Fruit fly (Drosophila melanogaster): ENCODE results near the gene CG5149.

Gene CG5149

dm6 chr2L:7420305-7421287 lies 32.5 kb upstream of the CG5149 start (continued):
- TF ChIP-seq PHDP (tag; optimal IDR thresholded peaks at IDR 0.05) (peak; percentile 73), dmrt99B (tag; optimal IDR thresholded peaks at IDR 0.05) (peak; percentile 56), Oli (tag; optimal IDR thresholded peaks at IDR 0.05) (peak; percentile 50), CG15269 (tag; optimal IDR thresholded peaks at IDR 0.05) (peak; percentile 69), CG16815 (GFP tag; optimal IDR thresholded peaks at IDR 0.05) (no peak), Hey (tag; optimal IDR thresholded peaks at IDR 0.05) (no peak), CG12769 (tag; optimal IDR thresholded peaks at IDR 0.05) (peak; percentile 86), dysf (GFP tag; IDR thresholded peaks at IDR 0.05) (peak; percentile 84), CG11398 (GFP tag; optimal IDR thresholded peaks at IDR 0.05) (peak; percentile 13), Chrac-16 (GFP tag; optimal IDR thresholded peaks at IDR 0.05) (peak; percentile 63), CG9797 (GFP tag; optimal IDR thresholded peaks at IDR 0.05) (no peak), CG3163 (GFP tag; optimal IDR thresholded peaks at IDR 0.05) (peak; percentile 43), bab2 (GFP tag; optimal IDR thresholded peaks at IDR 0.05) (peak; percentile 15), kay (GFP tag; optimal IDR thresholded peaks at IDR 0.05) (no peak), gem (tag; optimal IDR thresholded peaks at IDR 0.05) (peak; percentile 74), Antp (GFP tag; optimal IDR thresholded peaks at IDR 0.05) (peak; percentile 78), Ets65A (GFP tag) (peak; percentile 91), toy (GFP tag; IDR thresholded peaks at IDR 0.05) (peak; percentile 24; the same call in 1 of the 2 replicates), ind (GFP tag; optimal IDR thresholded peaks at IDR 0.05) (peak; percentile 67), so (GFP tag; IDR thresholded peaks at IDR 0.05) (no peak), Myb (GFP tag; optimal IDR thresholded peaks at IDR 0.05) (peak; percentile 71), Pdp1 (GFP tag; optimal IDR thresholded peaks at IDR 0.05) (peak; percentile 2 to 45), chif (GFP tag; optimal IDR thresholded peaks at IDR 0.05) (peak; percentile 28 to 37), CG18262 (tag; optimal IDR thresholded peaks at IDR 0.05) (peak; percentile 47), D (optimal IDR thresholded peaks at IDR 0.05) (no peak), D (GFP tag; optimal IDR thresholded peaks at IDR 0.05) (peak; percentile 30), grau (tag; optimal IDR thresholded peaks at IDR 0.05) (peak; percentile 75), CG4820 (GFP tag; optimal IDR thresholded peaks at IDR 0.05) (no peak), CG1602 (GFP tag; optimal IDR thresholded peaks at IDR 0.05) (no peak), CG15011 (GFP tag; optimal IDR thresholded peaks at IDR 0.05) (peak; percentile 56), dati (GFP tag; IDR thresholded peaks at IDR 0.05) (peak; percentile 44; the same call in 1 of the 2 replicates), Hmx (GFP tag; optimal IDR thresholded peaks at IDR 0.05) (no peak), ERR (GFP tag; optimal IDR thresholded peaks at IDR 0.05) (peak; percentile 69), HmgZ (tag; optimal IDR thresholded peaks at IDR 0.05) (peak; percentile 69), CG4617 (GFP tag; optimal IDR thresholded peaks at IDR 0.05; ENCODE audit: borderline replicate concordance) (peak; percentile 5), HLH54F (GFP tag; optimal IDR thresholded peaks at IDR 0.05) (peak; percentile 81), CG8944 (GFP tag; optimal IDR thresholded peaks at IDR 0.05) (peak; percentile 65), CG7271 (tag; optimal IDR thresholded peaks at IDR 0.05) (no peak), gsb-n (tag; optimal IDR thresholded peaks at IDR 0.05) (peak; percentile 11), inv (GFP tag; IDR thresholded peaks at IDR 0.05; ENCODE audit: partially characterized antibody) (no peak), Nf-YB (GFP tag; optimal IDR thresholded peaks at IDR 0.05) (peak; percentile 11), CG31224 (GFP tag; IDR thresholded peaks at IDR 0.05) (peak; percentile 65), CG18764 (GFP tag; optimal IDR thresholded peaks at IDR 0.05) (no peak), CG1647 (GFP tag; optimal IDR thresholded peaks at IDR 0.05) (peak; percentile 52), Sry-δ (GFP tag; optimal IDR thresholded peaks at IDR 0.05) (peak; percentile 18), Camta (GFP tag; optimal IDR thresholded peaks at IDR 0.05) (peak; percentile 39), Xrp1 (GFP tag; IDR thresholded peaks at IDR 0.05) (peak; percentile 65), disco-r (GFP tag; optimal IDR thresholded peaks at IDR 0.05) (peak; percentile 39), h (optimal IDR thresholded peaks at IDR 0.05) (no peak)

All from whole organism, embryonic.